Fruit fly (Drosophila melanogaster): ENCODE data around the gene Brf.
A peak's percentile ranks its signal among the peaks of the same experiment; 100 is the strongest.

Brf gene

DNA sequence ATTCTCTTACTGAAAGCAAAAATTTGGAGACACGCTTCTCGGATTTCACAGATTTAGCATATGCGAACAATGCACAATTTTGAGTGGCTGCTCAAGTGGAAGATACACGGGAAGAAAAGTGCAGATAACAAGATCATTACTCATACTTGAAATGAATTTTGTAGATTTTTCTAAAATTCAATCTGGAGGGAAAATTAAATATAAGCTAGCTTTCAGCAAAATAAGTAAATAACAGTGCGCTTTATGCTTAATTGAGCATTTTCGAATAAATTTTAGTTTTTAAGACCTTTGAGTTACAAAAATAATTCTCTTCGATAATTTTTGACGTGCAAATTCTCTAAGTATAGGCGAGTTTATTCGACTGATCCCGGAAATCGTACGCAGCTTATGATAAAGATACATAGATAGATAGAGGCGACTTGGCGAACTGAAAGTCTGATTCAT, 9.6 kb upstream of the Brf start (continued):
- TF ChIP-seq az2 (GFP tag; optimal IDR thresholded peaks at IDR 0.05): no peak
- TF ChIP-seq org-1 (GFP tag; optimal IDR thresholded peaks at IDR 0.05): no peak
- peak; percentile 77 for TF ChIP-seq phol (tag; optimal IDR thresholded peaks at IDR 0.05)
- no peak for TF ChIP-seq Poxn (GFP tag; IDR thresholded peaks at IDR 0.05)
- no peak for TF ChIP-seq jing (GFP tag; optimal IDR thresholded peaks at IDR 0.05)
- no peak for TF ChIP-seq CG15073 (GFP tag; optimal IDR thresholded peaks at IDR 0.05)
- peak; percentile 60 for TF ChIP-seq Drgx (GFP tag; IDR thresholded peaks at IDR 0.05)
- peak; percentile 58 for TF ChIP-seq Fer3 (tag; optimal IDR thresholded peaks at IDR 0.05)
- no peak for TF ChIP-seq CG13123 (GFP tag; optimal IDR thresholded peaks at IDR 0.05)
- no peak for TF ChIP-seq ken (GFP tag; IDR thresholded peaks at IDR 0.05)
- no peak for TF ChIP-seq Neu2 (GFP tag; optimal IDR thresholded peaks at IDR 0.05; ENCODE audit: borderline replicate concordance)
- TF ChIP-seq nau (GFP tag; optimal IDR thresholded peaks at IDR 0.05): peak; percentile 56
- TF ChIP-seq Dip3 (GFP tag; optimal IDR thresholded peaks at IDR 0.05): no peak
- no peak for TF ChIP-seq Awh (GFP tag; IDR thresholded peaks at IDR 0.05)
- no peak for TF ChIP-seq toy (GFP tag; IDR thresholded peaks at IDR 0.05)
- peak; percentile 31 for TF ChIP-seq CG13624 (GFP tag; optimal IDR thresholded peaks at IDR 0.05)
- peak; percentile 55 for TF ChIP-seq CG10267 (tag; optimal IDR thresholded peaks at IDR 0.05)
- no peak for TF ChIP-seq Oli (tag; optimal IDR thresholded peaks at IDR 0.05)
- TF ChIP-seq her (GFP tag; optimal IDR thresholded peaks at IDR 0.05): no peak
- no peak for TF ChIP-seq CG42726 (GFP tag; IDR thresholded peaks at IDR 0.05; ENCODE audit: partially characterized antibody)
- no peak for TF ChIP-seq Hey (tag; optimal IDR thresholded peaks at IDR 0.05)
- no peak for TF ChIP-seq CG9932 (GFP tag; IDR thresholded peaks at IDR 0.05)
- no peak for TF ChIP-seq CG11398 (GFP tag; optimal IDR thresholded peaks at IDR 0.05)
- no peak for TF ChIP-seq Optix (GFP tag; IDR thresholded peaks at IDR 0.05)
- peak; percentile 28 for TF ChIP-seq CG30403 (GFP tag; optimal IDR thresholded peaks at IDR 0.05)
- TF ChIP-seq yki (optimal IDR thresholded peaks at IDR 0.05): no peak
- TF ChIP-seq CG16779 (GFP tag; IDR thresholded peaks at IDR 0.05): no peak
- no peak for TF ChIP-seq CG8765 (GFP tag; IDR thresholded peaks at IDR 0.05)
- TF ChIP-seq trem (tag; optimal IDR thresholded peaks at IDR 0.05): peak; percentile 30
- no peak for TF ChIP-seq Taf1 (GFP tag; IDR thresholded peaks at IDR 0.05)
- TF ChIP-seq gfzf (GFP tag; optimal IDR thresholded peaks at IDR 0.05): no peak
- no peak for TF ChIP-seq BEAF-32 (GFP tag; optimal IDR thresholded peaks at IDR 0.05)
- no peak for TF ChIP-seq gsb (GFP tag; IDR thresholded peaks at IDR 0.05)
- TF ChIP-seq Dfd (GFP tag; optimal IDR thresholded peaks at IDR 0.05): no peak
- TF ChIP-seq CG4424 (GFP tag; optimal IDR thresholded peaks at IDR 0.05): peak; percentile 56
- no peak for TF ChIP-seq HmgD (GFP tag; optimal IDR thresholded peaks at IDR 0.05)
- TF ChIP-seq CG6683 (GFP tag; optimal IDR thresholded peaks at IDR 0.05): no peak
- TF ChIP-seq Atf3 (GFP tag; optimal IDR thresholded peaks at IDR 0.05): no peak
- TF ChIP-seq Xbp1 (GFP tag; optimal IDR thresholded peaks at IDR 0.05): no peak
- peak; percentile 50; the same call in 1 of the 2 replicates for TF ChIP-seq ara (GFP tag; IDR thresholded peaks at IDR 0.05)
- TF ChIP-seq wek (GFP tag; optimal IDR thresholded peaks at IDR 0.05): no peak
- TF ChIP-seq lmd (GFP tag; IDR thresholded peaks at IDR 0.05): 0 out of 2 replicates have a peak, but pooled peaks have one; percentile 35
- no peak for TF ChIP-seq Dp (GFP tag; optimal IDR thresholded peaks at IDR 0.05)
- TF ChIP-seq run (tag; optimal IDR thresholded peaks at IDR 0.05): no peak
- peak; percentile 79 for TF ChIP-seq twi (tag; optimal IDR thresholded peaks at IDR 0.05)
- TF ChIP-seq vnd (GFP tag; IDR thresholded peaks at IDR 0.05; ENCODE audit: partially characterized antibody): no peak
- TF ChIP-seq lola (GFP tag; optimal IDR thresholded peaks at IDR 0.05): no peak
- TF ChIP-seq danr (GFP tag; IDR thresholded peaks at IDR 0.05): peak; percentile 48; the same call in 1 of the 2 replicates
- no peak; the same call in 1 of the 2 replicates for TF ChIP-seq CG7372 (GFP tag; IDR thresholded peaks at IDR 0.05)
- peak; percentile 22 for TF ChIP-seq Hmr (GFP tag; optimal IDR thresholded peaks at IDR 0.05)
- peak; percentile 27 for TF ChIP-seq CG1792 (GFP tag; optimal IDR thresholded peaks at IDR 0.05)
- TF ChIP-seq chif (GFP tag; optimal IDR thresholded peaks at IDR 0.05): peak in 1 of 2 experiments; percentile 49
